Worm (Caenorhabditis elegans): ENCODE measurements around the gene F10E9.2.

DNA sequence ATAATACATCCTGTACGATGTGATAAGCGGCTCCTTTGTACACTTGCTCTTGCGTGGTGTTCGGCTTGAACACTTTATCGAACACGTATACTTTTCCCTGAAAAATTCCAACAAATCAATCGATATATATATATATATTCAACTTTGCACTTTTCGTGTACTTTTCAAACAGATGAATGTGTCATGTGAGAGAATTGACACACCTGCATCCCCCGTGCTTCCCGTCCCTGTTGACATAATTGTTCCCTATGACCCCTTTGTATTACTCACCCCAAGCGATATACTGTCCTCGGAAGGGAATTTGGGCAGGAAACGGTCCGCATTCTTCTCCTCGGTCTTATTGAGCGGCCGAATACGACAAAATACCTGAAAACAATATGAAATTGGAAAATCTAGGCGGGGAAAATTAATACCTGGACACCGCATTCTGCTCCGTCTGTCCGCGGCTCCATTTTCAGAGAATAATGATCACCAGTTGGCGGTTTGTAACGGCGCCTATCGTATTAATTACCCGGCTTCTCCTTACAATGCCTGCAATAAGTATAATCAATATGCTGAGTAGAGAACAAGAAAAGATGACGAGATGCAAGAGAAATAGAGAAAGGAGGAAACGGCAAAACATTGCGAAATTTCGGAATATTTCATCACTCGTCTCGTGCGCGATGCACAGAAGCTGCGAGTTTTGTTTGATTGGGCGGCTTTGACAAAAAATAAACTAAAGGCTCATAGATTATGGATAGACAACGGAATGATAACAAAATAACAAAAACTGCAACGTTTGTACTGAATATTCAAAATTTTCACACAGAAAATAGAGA, 42.4 kb downstream of the F10E9.2 start, which contains the start of gene unc-116:
- no peak for TF ChIP-seq nhr-76 (tag; optimal IDR thresholded peaks at IDR 0.05)
- TF ChIP-seq nhr-28 (tag; optimal IDR thresholded peaks at IDR 0.05): no peak
- no peak for TF ChIP-seq unc-39 (tag; optimal IDR thresholded peaks at IDR 0.05)
- no peak for TF ChIP-seq nhr-77 (tag; optimal IDR thresholded peaks at IDR 0.05)
- no peak for TF ChIP-seq fkh-10 (GFP tag; optimal IDR thresholded peaks at IDR 0.05)
- no peak for TF ChIP-seq pqm-1 (tag; optimal IDR thresholded peaks at IDR 0.05)
- TF ChIP-seq jun-1 (tag; optimal IDR thresholded peaks at IDR 0.05): no peak
- TF ChIP-seq ama-1 (optimal IDR thresholded peaks at IDR 0.05): no peak
- TF ChIP-seq vab-7 (GFP tag; IDR thresholded peaks at IDR 0.05): no peak
- no peak for TF ChIP-seq unc-130 (GFP tag; optimal IDR thresholded peaks at IDR 0.05)
- TF ChIP-seq mdl-1 (tag; optimal IDR thresholded peaks at IDR 0.05): peak; percentile 37 to 76
- TF ChIP-seq hif-1 (tag; optimal IDR thresholded peaks at IDR 0.05): no peak

Measured in whole organism, L4 larva.